Fruit fly (Drosophila melanogaster) whole organism: ENCODE results near the gene tsh.

ENCODE experiments used
- EcR ChIP-seq, 2 experiments: fragments of >200 bp; optimal IDR thresholded peaks; 2 replicates each; lab custom pipeline; 2017; ENCODE audit warnings: missing biosample characterization in 2 of 2, missing genetic modification characterization in 2 of 2, missing genetic modification reagents in 2 of 2
- pan ChIP-seq: fragments of >200 bp; optimal IDR thresholded peaks from 2 replicates; lab custom pipeline; 2017
- psq ChIP-seq: fragments of >200 bp; optimal IDR thresholded peaks from 2 replicates; lab custom pipeline; 2017

- TF ChIP-seq psq (no peak), pan (lab: Kevin White, UChicago) (no peak), EcR (GFP tag; optimal IDR thresholded peaks at IDR 0.05; lab: Kevin White, UChicago) (no peak)
Observed at dm6 chr2L:21847335-21847734, 18.9 kb downstream of the tsh start.
